Fruit fly (Drosophila melanogaster): ENCODE results near the gene ND-75.
A peak's percentile ranks its signal among the peaks of the same experiment; 100 is the strongest.

Gene ND-75

DNA sequence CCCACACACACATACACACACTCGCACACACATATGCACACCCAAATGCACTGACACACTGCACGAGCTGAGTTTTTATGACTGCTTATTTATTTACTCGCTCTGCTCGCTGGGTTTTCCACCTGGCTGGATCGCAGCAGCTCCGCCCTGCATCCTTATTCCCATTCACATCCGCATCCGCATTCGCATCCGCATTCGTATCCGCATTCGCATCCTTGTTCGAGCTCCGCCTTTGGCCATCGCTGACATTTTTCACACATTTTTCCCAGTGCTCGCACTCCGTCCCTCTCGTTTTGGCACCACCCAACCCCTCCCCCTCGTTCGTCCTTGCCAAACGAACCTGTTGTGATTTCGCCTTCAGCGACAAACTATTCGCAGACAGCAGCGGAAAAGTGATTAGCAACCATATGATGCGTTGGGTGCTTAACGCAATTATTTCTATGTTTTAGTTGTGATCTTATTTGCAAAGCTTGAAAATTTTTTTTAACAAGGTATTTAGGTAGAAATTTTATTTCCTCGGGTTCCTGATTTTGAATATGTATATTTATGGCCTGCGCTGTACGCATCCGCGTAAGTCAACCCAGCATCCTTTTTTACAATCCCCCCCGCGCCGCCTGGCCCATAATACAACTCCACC is 40.3 kb downstream of the ND-75 start (continued):
- TF ChIP-seq grau (tag; optimal IDR thresholded peaks at IDR 0.05) (peak; percentile 4), dimm (GFP tag; IDR thresholded peaks at IDR 0.05) (no peak), peb (GFP tag; IDR thresholded peaks at IDR 0.05) (no peak), CG31441 (GFP tag; IDR thresholded peaks at IDR 0.05) (0 out of 2 replicates have a peak, but pooled peaks have one; percentile 13), da (GFP tag; optimal IDR thresholded peaks at IDR 0.05) (no peak), tin (GFP tag; optimal IDR thresholded peaks at IDR 0.05) (peak; percentile 0), CG15696 (tag; optimal IDR thresholded peaks at IDR 0.05) (peak; percentile 50), CoRest (tag; optimal IDR thresholded peaks at IDR 0.05) (no peak), CG17361 (GFP tag; IDR thresholded peaks at IDR 0.05) (no peak), CG7271 (tag; optimal IDR thresholded peaks at IDR 0.05) (peak; percentile 23), Scr (GFP tag; IDR thresholded peaks at IDR 0.05; ENCODE audit: partially characterized antibody) (no peak), jumu (GFP tag; optimal IDR thresholded peaks at IDR 0.05) (no peak), Stat92E (GFP tag; optimal IDR thresholded peaks at IDR 0.05) (no peak), Lhr (GFP tag; optimal IDR thresholded peaks at IDR 0.05) (no peak), CG6791 (GFP tag; IDR thresholded peaks at IDR 0.05; ENCODE audit: partially characterized antibody) (no peak), Xrp1 (GFP tag; IDR thresholded peaks at IDR 0.05) (peak; percentile 66), ro (GFP tag; IDR thresholded peaks at IDR 0.05) (no peak), CG8765 (GFP tag; IDR thresholded peaks at IDR 0.05) (peak; percentile 57; the same call in 1 of the 2 replicates), CG34422 (GFP tag; IDR thresholded peaks at IDR 0.05) (peak; percentile 42; the same call in 1 of the 3 replicates), Bgb (GFP tag; IDR thresholded peaks at IDR 0.05; ENCODE audit: partially characterized antibody) (no peak), Awh (GFP tag; IDR thresholded peaks at IDR 0.05) (peak; percentile 27; the same call in 1 of the 2 replicates), CG8478 (optimal IDR thresholded peaks at IDR 0.05) (no peak), chinmo (GFP tag; IDR thresholded peaks at IDR 0.05; ENCODE audit: partially characterized antibody) (no peak), hb (GFP tag; IDR thresholded peaks at IDR 0.05; ENCODE audit: partially characterized antibody) (no peak), D19A (tag; optimal IDR thresholded peaks at IDR 0.05) (peak; percentile 9), H15 (GFP tag; IDR thresholded peaks at IDR 0.05) (0 out of 3 replicates have a peak, but pooled peaks have one; percentile 24), CG9876 (GFP tag; optimal IDR thresholded peaks at IDR 0.05) (no peak), CG16863 (GFP tag; optimal IDR thresholded peaks at IDR 0.05) (no peak), BtbVII (GFP tag; optimal IDR thresholded peaks at IDR 0.05) (no peak), rib (GFP tag; IDR thresholded peaks at IDR 0.05) (no peak), CG17186 (GFP tag; optimal IDR thresholded peaks at IDR 0.05) (no peak), vfl (GFP tag; optimal IDR thresholded peaks at IDR 0.05) (no peak), Rx (GFP tag; IDR thresholded peaks at IDR 0.05) (0 out of 2 replicates have a peak, but pooled peaks have one; percentile 14), CG11696 (GFP tag; IDR thresholded peaks at IDR 0.05) (peak; percentile 77), Med (GFP tag) (peak; percentile 75), mld (GFP tag; IDR thresholded peaks at IDR 0.05; ENCODE audit: partially characterized antibody) (no peak), zen (tag; optimal IDR thresholded peaks at IDR 0.05) (peak; percentile 39), CG34224 (GFP tag; IDR thresholded peaks at IDR 0.05; ENCODE audit: partially characterized antibody) (no peak), Asciz (GFP tag; optimal IDR thresholded peaks at IDR 0.05) (no peak), CG3407 (GFP tag; optimal IDR thresholded peaks at IDR 0.05) (no peak), CG11398 (GFP tag; optimal IDR thresholded peaks at IDR 0.05) (no peak), cwo (GFP tag; optimal IDR thresholded peaks at IDR 0.05) (peak; percentile 13), wdn (GFP tag; IDR thresholded peaks at IDR 0.05) (no peak), CG17802 (tag; optimal IDR thresholded peaks at IDR 0.05) (no peak), CG9609 (GFP tag; optimal IDR thresholded peaks at IDR 0.05) (no peak), CG18011 (GFP tag; optimal IDR thresholded peaks at IDR 0.05) (no peak), Fer3 (tag; optimal IDR thresholded peaks at IDR 0.05) (no peak), CG10979 (tag; optimal IDR thresholded peaks at IDR 0.05) (peak; percentile 2), cg (GFP tag; optimal IDR thresholded peaks at IDR 0.05) (peak; percentile 24)
